Worm (Caenorhabditis elegans) whole organism, L2 larva: ENCODE results near the gene mltn-7.

Experiments used
- ZK546.5 ChIP-seq: sonication (generic microtip); optimal IDR thresholded peaks from 2 replicates; lab custom pipeline; 2017; ENCODE audit warnings: missing biosample characterization, missing genetic modification characterization
- aly-2 ChIP-seq: fragments of 150-350 bp; optimal IDR thresholded peaks from 2 replicates; lab custom pipeline; 2014; ENCODE audit warnings: missing biosample characterization, missing genetic modification characterization
- ceh-82 ChIP-seq: fragments of 150-350 bp; optimal IDR thresholded peaks from 2 replicates; lab custom pipeline; 2014; ENCODE audit warnings: missing biosample characterization, missing genetic modification characterization
- lsy-2 ChIP-seq, 2 experiments: fragments of 150-350 bp in 1 of 2; sonication (generic microtip) in 1 of 2; optimal IDR thresholded peaks; 2 replicates each; lab custom pipeline; 2014 to 2017; ENCODE audit warnings: missing biosample characterization in 2 of 2, missing genetic modification characterization in 2 of 2
- mdl-1 ChIP-seq, 2 experiments: fragments of 150-350 bp in 1 of 2; sonication (generic microtip) in 1 of 2; optimal IDR thresholded peaks; 2 replicates each; lab custom pipeline; 2017; ENCODE audit warnings: missing biosample characterization in 2 of 2, missing genetic modification characterization in 2 of 2
- nhr-23 ChIP-seq: fragments of 150-350 bp; optimal IDR thresholded peaks from 2 replicates; lab custom pipeline; 2014; ENCODE audit warnings: missing biosample characterization, missing genetic modification reagents, missing genetic modification characterization
- unc-62 ChIP-seq: fragments of 150-350 bp; optimal IDR thresholded peaks from 2 replicates; lab custom pipeline; 2014; ENCODE audit warnings: missing biosample characterization, missing genetic modification reagents, missing genetic modification characterization

DNA sequence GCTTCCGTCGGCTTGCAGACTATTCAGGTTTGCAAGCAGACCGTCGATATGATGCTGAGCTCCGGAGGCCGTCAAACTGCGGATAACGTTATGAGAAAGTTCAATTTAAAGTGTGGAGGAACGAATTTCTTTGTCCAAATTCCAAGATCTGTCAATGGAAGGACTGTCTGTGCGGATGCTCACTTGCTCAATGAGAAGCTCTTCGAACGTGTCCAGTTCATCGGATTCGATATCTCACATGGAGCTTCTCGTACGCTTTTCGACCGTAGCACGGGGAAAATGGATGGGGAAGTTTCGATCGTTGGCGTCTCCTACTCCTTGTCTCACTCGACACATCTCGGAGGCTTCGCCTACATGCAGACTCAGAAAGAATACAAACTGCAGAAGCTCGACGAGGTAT lies 24.1 kb upstream of the mltn-7 start:
- TF ChIP-seq nhr-23 (tag; lab: Kevin White, UChicago), result no peak
- no peak for TF ChIP-seq aly-2 (tag; lab: Kevin White, UChicago)
- TF ChIP-seq ZK546.5 (tag; lab: Kevin White, UChicago), result no peak
- TF ChIP-seq ceh-82 (tag; lab: Kevin White, UChicago), result no peak
- no peak for TF ChIP-seq mdl-1 (tag; optimal IDR thresholded peaks at IDR 0.05; lab: Kevin White, UChicago)
- no peak for TF ChIP-seq unc-62 (GFP tag; lab: Kevin White, UChicago)
- no peak for TF ChIP-seq lsy-2 (tag; optimal IDR thresholded peaks at IDR 0.05; lab: Kevin White, UChicago)
